Fruit fly (Drosophila melanogaster) whole organism, embryonic: ENCODE results near the gene CG1638.

Source experiments
- Atf6 ChIP-seq: fragments of 200-800 bp; sonication (Bioruptor generic); IDR thresholded peaks from 2 replicates; pipeline ENCODE4 v1.3.6; 2022; ENCODE audit warnings: missing biosample characterization, missing genetic modification characterization
- Bgb ChIP-seq: fragments of 200-800 bp; sonication (Bioruptor generic); IDR thresholded peaks from 2 replicates; pipeline ENCODE4 v1.3.6; 2022; ENCODE audit warnings: missing biosample characterization, missing genetic modification characterization; ENCODE audit not compliant: partially characterized antibody
- CG10147 ChIP-seq: fragments of 200-800 bp; sonication (Bioruptor generic); optimal IDR thresholded peaks from 2 replicates; lab custom pipeline; 2019; ENCODE audit warnings: missing biosample characterization, mild to moderate bottlenecking, missing genetic modification characterization, moderate library complexity
- CG10979 ChIP-seq: fragments of 200-800 bp; sonication (Bioruptor generic); optimal IDR thresholded peaks from 2 replicates; lab custom pipeline; 2018; ENCODE audit warnings: missing biosample characterization, mild to moderate bottlenecking, missing genetic modification characterization, moderate library complexity
- CG13424 ChIP-seq: fragments of 200-800 bp; sonication (Bioruptor generic); optimal IDR thresholded peaks from 2 replicates; lab custom pipeline; 2019; ENCODE audit warnings: missing biosample characterization, mild to moderate bottlenecking, missing genetic modification characterization, moderate library complexity
- CG1603 ChIP-seq: fragments of 200-800 bp; sonication (Bioruptor generic); optimal IDR thresholded peaks from 2 replicates; lab custom pipeline; 2019; ENCODE audit warnings: missing biosample characterization, mild to moderate bottlenecking, missing genetic modification characterization, moderate library complexity
- CG1647 ChIP-seq: fragments of 200-800 bp; sonication (Bioruptor generic); optimal IDR thresholded peaks from 3 replicates; lab custom pipeline; 2016; ENCODE audit warnings: missing biosample characterization, missing genetic modification characterization
- CG17186 ChIP-seq: fragments of 200-800 bp; sonication (Bioruptor generic); optimal IDR thresholded peaks from 3 replicates; lab custom pipeline; 2017; ENCODE audit warnings: missing biosample characterization, missing genetic modification reagents, missing genetic modification characterization
- CG17568 ChIP-seq: fragments of 200-800 bp; sonication (Bioruptor generic); optimal IDR thresholded peaks from 2 replicates; lab custom pipeline; 2018; ENCODE audit warnings: missing biosample characterization, mild to moderate bottlenecking, missing genetic modification characterization, moderate library complexity
- CG2199 ChIP-seq: fragments of 200-800 bp; sonication (Bioruptor generic); IDR thresholded peaks from 3 replicates; pipeline ENCODE4 v1.3.6; 2022; ENCODE audit warnings: missing biosample characterization, missing genetic modification characterization
- CG2678 ChIP-seq: fragments of 200-800 bp; sonication (Bioruptor generic); optimal IDR thresholded peaks from 3 replicates; lab custom pipeline; 2019; ENCODE audit warnings: missing biosample characterization, mild to moderate bottlenecking, missing genetic modification characterization, moderate library complexity
- CG33557 ChIP-seq: fragments of 200-800 bp; sonication (Bioruptor generic); optimal IDR thresholded peaks from 2 replicates; lab custom pipeline; 2019; ENCODE audit warnings: missing biosample characterization, mild to moderate bottlenecking, missing genetic modification characterization, moderate library complexity
- CG4328 ChIP-seq: fragments of 200-800 bp; sonication (Bioruptor generic); optimal IDR thresholded peaks from 3 replicates; lab custom pipeline; 2017; ENCODE audit warnings: missing biosample characterization, missing genetic modification reagents, missing genetic modification characterization
- CG8290 ChIP-seq, 3 experiments: fragments of 200-800 bp; sonication (Bioruptor generic); optimal IDR thresholded peaks; 2 replicates each; lab custom pipeline; 2016 to 2019; ENCODE audit warnings: missing biosample characterization in 3 of 3, missing genetic modification characterization in 3 of 3, mild to moderate bottlenecking in 2 of 3, moderate library complexity in 1 of 3
- CG8765 ChIP-seq: fragments of 200-800 bp; sonication (Bioruptor generic); IDR thresholded peaks from 2 replicates; pipeline ENCODE4 v1.3.6; 2022; ENCODE audit warnings: missing biosample characterization, missing genetic modification characterization
- Camta ChIP-seq: fragments of 200-800 bp; sonication (Bioruptor generic); optimal IDR thresholded peaks from 2 replicates; lab custom pipeline; 2016; ENCODE audit warnings: missing biosample characterization, missing genetic modification characterization
- E2f2 ChIP-seq: fragments of 200-800 bp; sonication (Bioruptor generic); IDR thresholded peaks from 2 replicates; pipeline ENCODE4 v1.3.6; 2022; ENCODE audit warnings: missing biosample characterization, missing genetic modification characterization
- GATAe ChIP-seq: fragments of 200-800 bp; sonication (Bioruptor generic); conservative IDR thresholded peaks from 2 replicates; pipeline ENCODE4 v1.3.6; 2022; ENCODE audit warnings: missing biosample characterization, missing genetic modification characterization
- H15 ChIP-seq: fragments of 200-800 bp; sonication (Bioruptor generic); IDR thresholded peaks from 3 replicates; pipeline ENCODE4 v1.3.6; 2022; ENCODE audit warnings: missing biosample characterization, missing genetic modification characterization
- HmgZ ChIP-seq: fragments of 200-800 bp; sonication (Bioruptor generic); optimal IDR thresholded peaks from 2 replicates; lab custom pipeline; 2018; ENCODE audit warnings: missing biosample characterization, mild to moderate bottlenecking, missing genetic modification characterization
- Hmx ChIP-seq: fragments of 200-800 bp; sonication (Bioruptor generic); optimal IDR thresholded peaks from 2 replicates; lab custom pipeline; 2016; ENCODE audit warnings: missing biosample characterization, missing genetic modification characterization
- Hr78 ChIP-seq, 2 experiments: fragments of 200-800 bp in 1 of 2; fragments of >200 bp in 1 of 2; sonication (Bioruptor generic) in 1 of 2; optimal IDR thresholded peaks; 2 replicates each; lab custom pipeline; 2017 to 2019; ENCODE audit warnings: missing biosample characterization in 2 of 2, missing genetic modification characterization in 2 of 2, mild to moderate bottlenecking in 1 of 2, moderate library complexity in 1 of 2
- Med ChIP-seq: fragments of 200-800 bp; sonication (Bioruptor generic); peaks from one replicate; lab custom pipeline; 2016; ENCODE audit warnings: missing biosample characterization, missing genetic modification characterization, mild to moderate bottlenecking, inconsistent platforms, moderate library complexity
- NC2β ChIP-seq: fragments of 200-800 bp; sonication (Bioruptor generic); optimal IDR thresholded peaks from 2 replicates; lab custom pipeline; 2016; ENCODE audit warnings: missing biosample characterization, missing genetic modification characterization
- Pdp1 ChIP-seq, 2 experiments: fragments of 200-800 bp; sonication (Bioruptor generic); optimal IDR thresholded peaks; 3 replicates each; lab custom pipeline; 2016; ENCODE audit warnings: missing biosample characterization in 2 of 2, missing genetic modification characterization in 2 of 2, mild to moderate bottlenecking in 1 of 2, moderate library complexity in 1 of 2
- Rfx ChIP-seq: fragments of 200-800 bp; sonication (Bioruptor generic); IDR thresholded peaks from 2 replicates; pipeline ENCODE4 v1.3.6; 2022; ENCODE audit warnings: missing biosample characterization, missing genetic modification characterization
- Six4 ChIP-seq: fragments of 200-800 bp; sonication (Bioruptor generic); optimal IDR thresholded peaks from 2 replicates; lab custom pipeline; 2016; ENCODE audit warnings: missing biosample characterization, missing genetic modification characterization
- aop ChIP-seq: fragments of 200-800 bp; sonication (Bioruptor generic); IDR thresholded peaks from 2 replicates; pipeline ENCODE4 v1.3.6; 2022; ENCODE audit warnings: missing biosample characterization, missing genetic modification characterization
- bab2 ChIP-seq: fragments of 200-800 bp; sonication (Bioruptor generic); optimal IDR thresholded peaks from 2 replicates; lab custom pipeline; 2016; ENCODE audit warnings: missing biosample characterization, missing genetic modification characterization
- cg ChIP-seq: fragments of 200-800 bp; sonication (Bioruptor generic); optimal IDR thresholded peaks from 3 replicates; lab custom pipeline; 2019; ENCODE audit warnings: missing biosample characterization, mild to moderate bottlenecking, missing genetic modification characterization, moderate library complexity
- ci ChIP-seq: fragments of 200-800 bp; sonication (Bioruptor generic); IDR thresholded peaks from 3 replicates; pipeline ENCODE4 v1.3.6; 2022; ENCODE audit warnings: missing biosample characterization, missing genetic modification characterization
- dmrt11E ChIP-seq: fragments of 200-800 bp; sonication (Bioruptor generic); optimal IDR thresholded peaks from 3 replicates; lab custom pipeline; 2018; ENCODE audit warnings: missing biosample characterization, mild to moderate bottlenecking, missing genetic modification characterization, moderate library complexity
- dysf ChIP-seq: fragments of 200-800 bp; sonication (Bioruptor generic); IDR thresholded peaks from 3 replicates; pipeline ENCODE4 v1.3.6; 2022; ENCODE audit warnings: missing biosample characterization, missing genetic modification characterization
- eve ChIP-seq, 2 experiments: fragments of >200 bp; optimal IDR thresholded peaks; 2 replicates each; lab custom pipeline; 2017; ENCODE audit warnings: missing biosample characterization in 2 of 2, missing genetic modification characterization in 2 of 2
- exex ChIP-seq: fragments of 200-800 bp; sonication (Bioruptor generic); optimal IDR thresholded peaks from 4 replicates; lab custom pipeline; 2018; ENCODE audit warnings: missing biosample characterization, mild to moderate bottlenecking, missing genetic modification characterization, moderate library complexity
- grn ChIP-seq: fragments of 200-800 bp; sonication (Bioruptor generic); optimal IDR thresholded peaks from 3 replicates; lab custom pipeline; 2017; ENCODE audit warnings: missing biosample characterization, missing genetic modification characterization
- gt ChIP-seq: fragments of 200-800 bp; sonication (Bioruptor generic); IDR thresholded peaks from 2 replicates; pipeline ENCODE4 v1.3.6; 2022; ENCODE audit warnings: missing biosample characterization, missing genetic modification characterization
- nau ChIP-seq: fragments of 200-800 bp; sonication (Bioruptor generic); optimal IDR thresholded peaks from 3 replicates; lab custom pipeline; 2017; ENCODE audit warnings: missing biosample characterization, mild to moderate bottlenecking, missing genetic modification characterization, missing genetic modification reagents
- pfk ChIP-seq: fragments of 200-800 bp; sonication (Bioruptor generic); optimal IDR thresholded peaks from 2 replicates; lab custom pipeline; 2018; ENCODE audit warnings: missing biosample characterization, mild to moderate bottlenecking, missing genetic modification characterization, moderate library complexity
- pho ChIP-seq: fragments of 200-800 bp; sonication (Bioruptor generic); optimal IDR thresholded peaks from 2 replicates; lab custom pipeline; 2016; ENCODE audit warnings: missing biosample characterization, missing genetic modification characterization
- psq ChIP-seq: fragments of 200-800 bp; sonication (Bioruptor generic); optimal IDR thresholded peaks from 2 replicates; lab custom pipeline; 2017; ENCODE audit warnings: missing biosample characterization, missing genetic modification characterization
- pum ChIP-seq: fragments of 200-800 bp; sonication (Bioruptor generic); optimal IDR thresholded peaks from 2 replicates; lab custom pipeline; 2016; ENCODE audit warnings: missing biosample characterization, missing genetic modification characterization
- rib ChIP-seq: fragments of 200-800 bp; sonication (Bioruptor generic); IDR thresholded peaks from 2 replicates; pipeline ENCODE4 v1.3.6; 2022; ENCODE audit warnings: missing biosample characterization, missing genetic modification characterization
- row ChIP-seq: fragments of 200-800 bp; sonication (Bioruptor generic); IDR thresholded peaks from 3 replicates; pipeline ENCODE4 v1.3.6; 2022; ENCODE audit warnings: missing biosample characterization, missing genetic modification characterization
- salm ChIP-seq: fragments of 200-800 bp; sonication (Bioruptor generic); optimal IDR thresholded peaks from 2 replicates; lab custom pipeline; 2018; ENCODE audit warnings: missing biosample characterization, mild to moderate bottlenecking, missing genetic modification characterization
- shn ChIP-seq: fragments of 200-800 bp; sonication (Bioruptor generic); optimal IDR thresholded peaks from 3 replicates; lab custom pipeline; 2016; ENCODE audit warnings: missing biosample characterization, missing genetic modification characterization
- trem ChIP-seq: fragments of 200-800 bp; optimal IDR thresholded peaks from 3 replicates; lab custom pipeline; 2019; ENCODE audit warnings: missing biosample characterization, mild to moderate bottlenecking, missing genetic modification characterization, moderate library complexity

Gene CG1638

DNA sequence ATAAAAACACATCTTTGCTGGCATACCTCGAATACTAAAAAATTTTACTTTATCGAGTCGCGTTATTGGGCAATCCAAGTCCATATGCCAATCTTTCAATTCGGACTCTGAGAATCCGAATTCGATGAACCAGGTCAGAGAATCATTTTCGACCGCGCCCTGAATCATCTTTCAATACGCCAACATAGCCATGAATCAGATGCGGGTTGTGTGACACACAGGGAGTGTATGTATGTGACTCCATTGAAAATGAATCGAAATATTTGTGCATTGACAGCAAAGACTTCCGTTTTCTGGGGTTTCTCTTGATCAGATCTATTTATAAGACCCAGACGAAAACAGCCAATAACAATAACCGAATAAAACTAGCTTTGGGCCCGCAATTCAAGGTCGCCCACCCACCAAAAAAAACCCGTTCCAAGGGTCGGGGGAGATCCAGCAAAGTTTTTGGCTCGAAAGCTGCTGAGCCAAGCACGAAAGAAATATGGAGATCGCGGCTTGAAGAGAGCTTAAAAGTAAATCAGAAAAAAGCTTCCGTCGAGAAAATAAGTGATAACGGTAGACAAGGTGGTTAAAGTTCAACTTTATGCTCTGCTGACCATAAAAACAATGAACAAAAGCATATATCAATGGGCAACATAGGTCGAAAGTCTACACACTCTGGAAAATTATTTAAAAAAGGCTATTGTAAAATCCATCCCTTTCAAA is 14.2 kb downstream of the CG1638 start (continued):
- TF ChIP-seq Bgb (GFP tag; lab: Robert Waterston, UW) (0 out of 2 replicates have a peak, but pooled peaks have one; percentile 10), aop (GFP tag; lab: Robert Waterston, UW) (no peak), salm (tag; lab: Kevin White, UChicago) (no peak), Med (peak; percentile 72), Hr78 (GFP tag; optimal IDR thresholded peaks at IDR 0.05; lab: Kevin White, UChicago) (peak in 1 of 2 experiments; percentile 95)

DNA sequence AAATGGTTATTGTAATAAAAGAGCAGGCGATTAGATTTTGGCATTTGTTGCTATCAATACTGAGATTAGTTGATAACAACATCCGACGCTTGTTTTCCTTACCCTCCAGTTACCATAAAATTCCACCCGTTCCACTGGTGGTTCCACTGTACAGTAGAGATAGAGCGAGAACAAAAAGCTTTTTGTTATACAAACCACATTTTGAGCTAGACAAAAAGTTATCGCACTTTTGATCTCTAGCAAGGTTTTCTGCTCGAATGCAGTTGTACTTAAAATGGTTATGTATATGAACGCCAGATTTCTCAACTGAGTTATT is 14.7 kb downstream of the CG1638 start:
- no peak for TF ChIP-seq Hmx (GFP tag; lab: Kevin White, UChicago)
- no peak for TF ChIP-seq cg (GFP tag; lab: Kevin White, UChicago)
- peak in 1 of 2 experiments; percentile 74 for TF ChIP-seq eve (GFP tag; optimal IDR thresholded peaks at IDR 0.05; lab: Kevin White, UChicago)
- no peak for TF ChIP-seq CG10147
- TF ChIP-seq CG2199 (GFP tag; lab: Robert Waterston, UW): 0 out of 3 replicates have a peak, but pooled peaks have one; percentile 27
- peak; percentile 66 for TF ChIP-seq pfk (GFP tag; lab: Kevin White, UChicago)
- TF ChIP-seq H15 (GFP tag; lab: Robert Waterston, UW): no peak
- TF ChIP-seq shn (GFP tag; lab: Kevin White, UChicago): no peak
- no peak for TF ChIP-seq bab2 (GFP tag; lab: Kevin White, UChicago)
- no peak for TF ChIP-seq CG4328
- TF ChIP-seq CG1647 (GFP tag; lab: Kevin White, UChicago): no peak
- peak; percentile 8 for TF ChIP-seq exex (tag; lab: Kevin White, UChicago)
- TF ChIP-seq Six4 (GFP tag; lab: Kevin White, UChicago): no peak
- 0 out of 2 replicates have a peak, but pooled peaks have one; percentile 9 for TF ChIP-seq E2f2 (GFP tag; lab: Robert Waterston, UW)
- no peak for TF ChIP-seq Camta (GFP tag; lab: Kevin White, UChicago)
- TF ChIP-seq pum: no peak
- TF ChIP-seq dysf (GFP tag; lab: Robert Waterston, UW): 0 out of 3 replicates have a peak, but pooled peaks have one; percentile 13
- no peak for TF ChIP-seq psq (GFP tag; lab: Kevin White, UChicago)
- TF ChIP-seq ci: no peak
- no peak for TF ChIP-seq CG10979 (tag; lab: Kevin White, UChicago)
- TF ChIP-seq trem (tag; lab: Kevin White, UChicago): no peak
- TF ChIP-seq HmgZ: peak; percentile 12
- TF ChIP-seq CG17186 (GFP tag; lab: Kevin White, UChicago): no peak
- TF ChIP-seq CG1603 (tag; lab: Kevin White, UChicago): no peak
- peak in 1 of 2 experiments; percentile 90 for TF ChIP-seq Hr78 (GFP tag; optimal IDR thresholded peaks at IDR 0.05; lab: Kevin White, UChicago)
- no peak for TF ChIP-seq CG8765
- TF ChIP-seq GATAe: no peak
- no peak for TF ChIP-seq pho
- no peak for TF ChIP-seq CG33557 (GFP tag; lab: Kevin White, UChicago)
- TF ChIP-seq grn: peak; percentile 49
- TF ChIP-seq nau (GFP tag; lab: Kevin White, UChicago): no peak
- TF ChIP-seq Atf6 (GFP tag; lab: Robert Waterston, UW): no peak
- TF ChIP-seq CG13424 (tag; lab: Kevin White, UChicago): no peak
- peak; percentile 10 for TF ChIP-seq CG17568
- TF ChIP-seq CG2678 (tag; lab: Kevin White, UChicago): peak; percentile 4
- TF ChIP-seq row: 0 out of 3 replicates have a peak, but pooled peaks have one; percentile 7
- TF ChIP-seq CG8290 (GFP tag; optimal IDR thresholded peaks at IDR 0.05; lab: Kevin White, UChicago): no peak
- TF ChIP-seq CG8290 (tag; optimal IDR thresholded peaks at IDR 0.05; lab: Kevin White, UChicago): peak in 1 of 2 experiments; percentile 8
- TF ChIP-seq NC2β: no peak
- no peak for TF ChIP-seq dmrt11E (tag; lab: Kevin White, UChicago)
- TF ChIP-seq rib: no peak
- peak; percentile 13; the same call in 1 of the 2 replicates for TF ChIP-seq Rfx
- TF ChIP-seq gt: no peak
- peak in 1 of 2 experiments; percentile 78 for TF ChIP-seq Pdp1 (GFP tag; optimal IDR thresholded peaks at IDR 0.05; lab: Kevin White, UChicago)
